Fruit fly (Drosophila melanogaster) Kc167 (cell line): Measurements from ENCODE around the gene CG7841.

ENCODE experiments used
- Myc ChIP-seq: fragments of >200 bp; optimal IDR thresholded peaks from 2 replicates; lab custom pipeline; 2017; ENCODE audit warnings: missing external identifiers
- Sin3A ChIP-seq: fragments of >200 bp; optimal IDR thresholded peaks from 2 replicates; lab custom pipeline; 2018; ENCODE audit warnings: missing external identifiers
- h ChIP-seq: fragments of >200 bp; optimal IDR thresholded peaks from 3 replicates; lab custom pipeline; 2018; ENCODE audit warnings: missing external identifiers
- insv ChIP-seq: fragments of >200 bp; optimal IDR thresholded peaks from 3 replicates; lab custom pipeline; 2018; ENCODE audit warnings: missing external identifiers
- psq ChIP-seq: fragments of >200 bp; optimal IDR thresholded peaks from 2 replicates; lab custom pipeline; 2017; ENCODE audit warnings: missing external identifiers
- ttk ChIP-seq: sonication (Bioruptor generic); optimal IDR thresholded peaks from 2 replicates; lab custom pipeline; 2017; ENCODE audit warnings: missing external identifiers

- TF ChIP-seq h (no peak), psq (lab: Kevin White, UChicago) (no peak), ttk (lab: Kevin White, UChicago) (no peak), insv (lab: Kevin White, UChicago) (no peak), Sin3A (lab: Kevin White, UChicago) (no peak), Myc (lab: Kevin White, UChicago) (no peak)
Observed at dm6 chr3L:15544455-15545415, 36.7 kb upstream of the CG7841 start.
